Fruit fly (Drosophila melanogaster): ENCODE results near the gene Pyroxd1.
A peak's percentile ranks its signal among the peaks of the same experiment; 100 is the strongest.

Pyroxd1 gene

DNA sequence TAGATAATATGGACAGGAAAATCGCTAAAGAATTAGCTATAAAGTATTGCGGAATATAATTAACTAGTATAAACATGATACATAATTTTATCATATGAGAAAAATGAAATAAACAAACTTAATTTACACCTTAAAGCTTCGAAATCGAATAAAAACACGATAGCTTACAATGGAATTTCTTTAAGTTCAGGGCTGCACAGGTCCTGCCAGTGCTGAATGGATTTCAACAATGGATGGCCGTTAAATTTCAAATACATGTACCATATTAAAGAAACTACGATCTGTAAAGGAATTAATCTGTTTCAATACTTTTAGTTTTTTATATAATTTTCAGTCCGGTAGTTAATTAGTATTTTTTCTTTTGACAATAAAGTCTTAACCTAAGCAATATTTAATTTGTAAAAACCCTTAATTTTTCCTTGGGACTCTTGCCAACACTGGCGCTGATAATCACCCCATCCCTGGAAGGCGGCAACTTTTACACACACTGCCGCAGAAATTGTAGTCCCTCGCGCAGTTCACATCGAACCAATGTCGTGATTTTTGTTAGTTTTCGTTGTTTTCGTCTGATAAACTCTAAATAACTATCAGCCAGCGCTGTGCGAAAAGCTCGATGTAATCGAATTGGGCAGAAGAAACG is 30.1 kb upstream of the Pyroxd1 start, which contains the start of the genes barr and lok (continued):
- no peak for TF ChIP-seq CG34376 (GFP tag; optimal IDR thresholded peaks at IDR 0.05)
- no peak for TF ChIP-seq CG10959 (GFP tag; IDR thresholded peaks at IDR 0.05)
- no peak for TF ChIP-seq unc-4 (GFP tag; IDR thresholded peaks at IDR 0.05; ENCODE audit: partially characterized antibody)
- peak; percentile 63 for TF ChIP-seq Xbp1 (GFP tag; optimal IDR thresholded peaks at IDR 0.05)
- TF ChIP-seq cato (GFP tag; optimal IDR thresholded peaks at IDR 0.05; ENCODE audit: borderline replicate concordance): peak; percentile 16
- no peak for TF ChIP-seq CG5953 (GFP tag; IDR thresholded peaks at IDR 0.05)
- TF ChIP-seq CG13624 (GFP tag; optimal IDR thresholded peaks at IDR 0.05): peak; percentile 12
- no peak for TF ChIP-seq Adf1 (GFP tag; IDR thresholded peaks at IDR 0.05)
- TF ChIP-seq bowl (GFP tag; IDR thresholded peaks at IDR 0.05): no peak
- TF ChIP-seq TFAM (GFP tag; optimal IDR thresholded peaks at IDR 0.05): no peak
- no peak for TF ChIP-seq CG31365 (tag; optimal IDR thresholded peaks at IDR 0.05)
- TF ChIP-seq CG30403 (GFP tag; optimal IDR thresholded peaks at IDR 0.05): peak; percentile 81
- peak; percentile 94 for TF ChIP-seq Myb (GFP tag; optimal IDR thresholded peaks at IDR 0.05)
- TF ChIP-seq Sox102F (GFP tag; optimal IDR thresholded peaks at IDR 0.05): peak; percentile 43
- peak; percentile 46 for TF ChIP-seq chn (GFP tag; optimal IDR thresholded peaks at IDR 0.05)
- TF ChIP-seq prd (optimal IDR thresholded peaks at IDR 0.05): no peak
- TF ChIP-seq prd (GFP tag; IDR thresholded peaks at IDR 0.05): peak; percentile 57; the same call in 2 of the 3 replicates
- TF ChIP-seq CG7987 (GFP tag; optimal IDR thresholded peaks at IDR 0.05): no peak
- TF ChIP-seq CG32532 (GFP tag; IDR thresholded peaks at IDR 0.05): peak; percentile 33; the same call in 1 of the 2 replicates
- TF ChIP-seq Atf3 (GFP tag; optimal IDR thresholded peaks at IDR 0.05): peak; percentile 44
- no peak for TF ChIP-seq Hr78 (GFP tag; optimal IDR thresholded peaks at IDR 0.05)
- no peak for TF ChIP-seq Tbp (GFP tag; optimal IDR thresholded peaks at IDR 0.05)
- peak; percentile 17 for TF ChIP-seq CG10979 (tag; optimal IDR thresholded peaks at IDR 0.05)
- peak; percentile 19; the same call in 1 of the 2 replicates for TF ChIP-seq amos (GFP tag; IDR thresholded peaks at IDR 0.05; ENCODE audit: partially characterized antibody)
- no peak for TF ChIP-seq pan (optimal IDR thresholded peaks at IDR 0.05)
- TF ChIP-seq pan (GFP tag; optimal IDR thresholded peaks at IDR 0.05 in 1 of 2, IDR thresholded peaks at IDR 0.05 in 1 of 2): no peak
- no peak for TF ChIP-seq Nf-YA (GFP tag; IDR thresholded peaks at IDR 0.05)
- TF ChIP-seq CG9932 (GFP tag; IDR thresholded peaks at IDR 0.05): peak; percentile 64
- TF ChIP-seq CG6765 (GFP tag; optimal IDR thresholded peaks at IDR 0.05): no peak
- peak; percentile 46 for TF ChIP-seq lmd (GFP tag; IDR thresholded peaks at IDR 0.05)
- TF ChIP-seq CG12104 (GFP tag; optimal IDR thresholded peaks at IDR 0.05): peak; percentile 55
- TF ChIP-seq dmrt11E (tag; optimal IDR thresholded peaks at IDR 0.05): peak; percentile 63
- TF ChIP-seq Hr39 (optimal IDR thresholded peaks at IDR 0.05): no peak
- no peak for TF ChIP-seq CG14050 (GFP tag; IDR thresholded peaks at IDR 0.05)
- TF ChIP-seq CG11696 (GFP tag; IDR thresholded peaks at IDR 0.05): no peak
- TF ChIP-seq CG17359 (tag; optimal IDR thresholded peaks at IDR 0.05): no peak
- TF ChIP-seq CG12299 (tag; optimal IDR thresholded peaks at IDR 0.05): no peak
- no peak for TF ChIP-seq CG6791 (GFP tag; IDR thresholded peaks at IDR 0.05; ENCODE audit: partially characterized antibody)
- peak; percentile 43 for TF ChIP-seq BEAF-32 (GFP tag; optimal IDR thresholded peaks at IDR 0.05)
- no peak for TF ChIP-seq Atf6 (GFP tag; IDR thresholded peaks at IDR 0.05)
- TF ChIP-seq CrebB (tag; optimal IDR thresholded peaks at IDR 0.05): no peak
- TF ChIP-seq ac (GFP tag; optimal IDR thresholded peaks at IDR 0.05): no peak
- peak; percentile 22 for TF ChIP-seq Sry-δ (GFP tag; optimal IDR thresholded peaks at IDR 0.05)
- peak; percentile 23; the same call in 1 of the 2 replicates for TF ChIP-seq Xrp1 (GFP tag; IDR thresholded peaks at IDR 0.05)
- TF ChIP-seq sqz (GFP tag; optimal IDR thresholded peaks at IDR 0.05): no peak
- peak; percentile 39 for TF ChIP-seq CG4328 (GFP tag; optimal IDR thresholded peaks at IDR 0.05)
- TF ChIP-seq z (GFP tag; IDR thresholded peaks at IDR 0.05): no peak
- no peak for TF ChIP-seq CG15479 (GFP tag; optimal IDR thresholded peaks at IDR 0.05)
- no peak for TF ChIP-seq CG3726 (GFP tag; IDR thresholded peaks at IDR 0.05)
- TF ChIP-seq Rfx (GFP tag; IDR thresholded peaks at IDR 0.05): peak; percentile 51; the same call in 1 of the 2 replicates
- peak in 1 of 2 experiments; percentile 4 for TF ChIP-seq bsh (GFP tag; optimal IDR thresholded peaks at IDR 0.05)
